Fruit fly (Drosophila melanogaster): ENCODE data around the gene bc10.

DNA sequence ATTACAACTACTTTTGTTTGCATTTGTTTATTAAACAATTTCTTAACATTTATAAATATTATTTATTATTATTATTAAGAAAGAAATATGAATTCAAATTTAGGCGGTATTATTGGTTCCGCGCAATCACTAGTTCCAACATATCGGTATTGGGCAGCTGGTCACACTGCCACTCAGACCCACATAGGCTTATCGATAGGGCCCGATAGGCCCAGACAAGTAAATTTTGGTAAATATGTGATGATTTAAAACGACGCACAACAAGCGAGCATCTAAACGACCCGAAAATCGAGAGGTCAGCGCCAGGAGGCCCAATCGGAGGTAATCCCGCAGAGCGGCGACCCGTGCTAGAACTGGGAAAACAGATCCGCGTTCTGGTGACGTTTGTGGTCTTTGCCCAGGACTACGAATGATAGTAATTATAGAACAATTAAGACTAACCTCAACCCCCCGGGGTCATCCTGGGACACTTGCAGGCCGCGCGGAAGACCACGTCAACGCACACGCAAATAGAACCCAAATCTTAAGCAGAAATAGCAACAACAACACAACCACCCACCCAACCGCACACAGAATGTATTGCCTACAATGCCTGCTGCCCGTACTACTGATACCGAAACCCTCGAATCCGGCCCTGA lies at the start of gene bc10:
- no peak for TF ChIP-seq tup (GFP tag; optimal IDR thresholded peaks at IDR 0.05)
- TF ChIP-seq Med (GFP tag), result no peak
- no peak for TF ChIP-seq Six4 (GFP tag; optimal IDR thresholded peaks at IDR 0.05)
- no peak for TF ChIP-seq CG31388 (GFP tag; optimal IDR thresholded peaks at IDR 0.05)
- TF ChIP-seq Atf6 (GFP tag; IDR thresholded peaks at IDR 0.05), result no peak
- TF ChIP-seq Hr39 (optimal IDR thresholded peaks at IDR 0.05), result no peak
- TF ChIP-seq CG34376 (GFP tag; optimal IDR thresholded peaks at IDR 0.05), result no peak
- TF ChIP-seq trh (GFP tag; optimal IDR thresholded peaks at IDR 0.05), result no peak
- TF ChIP-seq psq (GFP tag; optimal IDR thresholded peaks at IDR 0.05), result no peak
- TF ChIP-seq nau (GFP tag; optimal IDR thresholded peaks at IDR 0.05), result no peak
- no peak for TF ChIP-seq CG4820 (GFP tag; optimal IDR thresholded peaks at IDR 0.05)
